Worm (Caenorhabditis elegans) whole organism, L2 larva: ENCODE results near the gene srxa-1.

Source experiments
- R02D3.7 ChIP-seq: fragments of 150-350 bp; optimal IDR thresholded peaks from 2 replicates; lab custom pipeline; 2014; ENCODE audit warnings: missing biosample characterization, missing genetic modification characterization
- ZK546.5 ChIP-seq: sonication (generic microtip); optimal IDR thresholded peaks from 2 replicates; lab custom pipeline; 2017; ENCODE audit warnings: missing biosample characterization, missing genetic modification characterization
- ceh-16 ChIP-seq: fragments of 150-350 bp; optimal IDR thresholded peaks from 2 replicates; lab custom pipeline; 2014; ENCODE audit warnings: missing biosample characterization, missing genetic modification characterization
- elt-3 ChIP-seq: sonication (generic microtip); optimal IDR thresholded peaks from 2 replicates; lab custom pipeline; 2017; ENCODE audit warnings: missing biosample characterization, missing genetic modification characterization
- fos-1 ChIP-seq: fragments of 150-350 bp; optimal IDR thresholded peaks from 2 replicates; lab custom pipeline; 2014; ENCODE audit warnings: missing biosample characterization, missing genetic modification characterization
- nhr-25 ChIP-seq: fragments of 150-350 bp; sonication (generic microtip); optimal IDR thresholded peaks from 3 replicates; lab custom pipeline; 2014; ENCODE audit warnings: missing biosample characterization, missing genetic modification characterization
- unc-62 ChIP-seq: fragments of 150-350 bp; optimal IDR thresholded peaks from 2 replicates; lab custom pipeline; 2014; ENCODE audit warnings: missing biosample characterization, missing genetic modification reagents, missing genetic modification characterization
- zag-1 ChIP-seq: fragments of 150-350 bp; optimal IDR thresholded peaks from 2 replicates; lab custom pipeline; 2014; ENCODE audit warnings: missing biosample characterization, missing genetic modification characterization

ce11 chrV:20776761-20777160 is 44.9 kb downstream of the srxa-1 start:
- TF ChIP-seq zag-1 (tag; lab: Kevin White, UChicago) (peak; percentile 51), ZK546.5 (tag; lab: Kevin White, UChicago) (no peak), elt-3 (tag; lab: Kevin White, UChicago) (no peak), ceh-16 (tag; lab: Kevin White, UChicago) (no peak), nhr-25 (tag; lab: Kevin White, UChicago) (no peak), R02D3.7 (tag; lab: Kevin White, UChicago) (no peak), unc-62 (GFP tag; lab: Kevin White, UChicago) (no peak), fos-1 (tag; lab: Kevin White, UChicago) (peak; percentile 17)
